Fruit fly (Drosophila melanogaster) whole organism, adult: Measurements from ENCODE around the gene grk.

Source experiments
- CG14711 ChIP-seq: fragments of 200-800 bp; sonication (Bioruptor generic); optimal IDR thresholded peaks from 2 replicates; lab custom pipeline; 2018; ENCODE audit warnings: missing biosample characterization, mild to moderate bottlenecking, missing genetic modification characterization, moderate library complexity
- CG5204 ChIP-seq: fragments of 200-800 bp; sonication (Bioruptor generic); optimal IDR thresholded peaks from 2 replicates; lab custom pipeline; 2016; ENCODE audit warnings: missing biosample characterization, missing genetic modification characterization
- CG7101 ChIP-seq: fragments of 200-800 bp; sonication (Bioruptor generic); optimal IDR thresholded peaks from 2 replicates; lab custom pipeline; 2018; ENCODE audit warnings: missing biosample characterization, mild to moderate bottlenecking, missing genetic modification characterization, moderate library complexity
- Crg-1 ChIP-seq: fragments of 200-800 bp; sonication (Bioruptor generic); optimal IDR thresholded peaks from 2 replicates; lab custom pipeline; 2016; ENCODE audit warnings: missing biosample characterization, missing genetic modification characterization
- Hr96 ChIP-seq: fragments of 200-800 bp; sonication (Bioruptor generic); optimal IDR thresholded peaks from 2 replicates; lab custom pipeline; 2016; ENCODE audit warnings: missing biosample characterization, missing genetic modification characterization
- Mnt ChIP-seq: fragments of 200-800 bp; sonication (Bioruptor generic); optimal IDR thresholded peaks from 2 replicates; lab custom pipeline; 2016; ENCODE audit warnings: missing biosample characterization, mild to moderate bottlenecking, missing genetic modification characterization
- ovo ChIP-seq: fragments of 200-800 bp; sonication (Bioruptor generic); optimal IDR thresholded peaks from 2 replicates; lab custom pipeline; 2016; ENCODE audit warnings: missing biosample characterization, missing genetic modification characterization

- TF ChIP-seq Crg-1 (GFP tag; lab: Kevin White, UChicago) (no peak), Hr96 (no peak), CG5204 (no peak), Mnt (no peak), CG14711 (tag; lab: Kevin White, UChicago) (no peak), CG7101 (no peak), ovo (peak; percentile 52)
These were observed at the start of gene grk for dm6 chr2L:8433512-8433911.
